Worm (Caenorhabditis elegans): ENCODE measurements around the gene ins-17.

The ins-17 gene

ce11 chrIII:4508064-4508905, 30.9 kb upstream of the ins-17 start, which contains the start of the genes cct-5 and F25F2.1 (continued):
- peak; percentile 9 for TF ChIP-seq fos-1 (tag; optimal IDR thresholded peaks at IDR 0.05)
- TF ChIP-seq ztf-11 (tag; optimal IDR thresholded peaks at IDR 0.05): no peak
- TF ChIP-seq grh-1 (GFP tag; IDR thresholded peaks at IDR 0.05): no peak
- TF ChIP-seq pax-3 (tag; optimal IDR thresholded peaks at IDR 0.05): no peak
- no peak for TF ChIP-seq pqm-1 (tag; optimal IDR thresholded peaks at IDR 0.05)
- no peak for TF ChIP-seq ces-1 (GFP tag; optimal IDR thresholded peaks at IDR 0.05)
- no peak for TF ChIP-seq unc-98 (GFP tag; IDR thresholded peaks at IDR 0.05)
- TF ChIP-seq zag-1 (tag; optimal IDR thresholded peaks at IDR 0.05): no peak
- TF ChIP-seq egl-13 (tag; optimal IDR thresholded peaks at IDR 0.05): peak; percentile 5
- TF ChIP-seq lin-14 (GFP tag; optimal IDR thresholded peaks at IDR 0.05): peak; percentile 64
- no peak for TF ChIP-seq vab-15 (tag; optimal IDR thresholded peaks at IDR 0.05)
- TF ChIP-seq rnt-1 (tag; optimal IDR thresholded peaks at IDR 0.05): peak; percentile 57
- no peak for TF ChIP-seq hlh-17 (GFP tag; optimal IDR thresholded peaks at IDR 0.05; ENCODE audit: borderline replicate concordance)
- TF ChIP-seq nhr-237 (tag; optimal IDR thresholded peaks at IDR 0.05): no peak
- peak; percentile 39 for TF ChIP-seq fkh-8 (tag; optimal IDR thresholded peaks at IDR 0.05)
- TF ChIP-seq lir-3 (tag; optimal IDR thresholded peaks at IDR 0.05; ENCODE audit: poor library complexity): no peak
- TF ChIP-seq aha-1 (tag; optimal IDR thresholded peaks at IDR 0.05): no peak
- TF ChIP-seq efl-1 (optimal IDR thresholded peaks at IDR 0.05): peak; percentile 58 to 80
- peak; percentile 89 to 98 for TF ChIP-seq efl-1 (GFP tag; optimal IDR thresholded peaks at IDR 0.05 in 1 of 2)
- no peak for TF ChIP-seq nhr-84 (tag; optimal IDR thresholded peaks at IDR 0.05)
- TF ChIP-seq C16A3.4 (tag; optimal IDR thresholded peaks at IDR 0.05): peak; percentile 64
- TF ChIP-seq fkh-4 (tag; optimal IDR thresholded peaks at IDR 0.05; ENCODE audit: borderline replicate concordance): no peak
- TF ChIP-seq hlh-4 (tag; optimal IDR thresholded peaks at IDR 0.05): no peak
- no peak for TF ChIP-seq egl-27 (tag; optimal IDR thresholded peaks at IDR 0.05)
- peak; percentile 82 for TF ChIP-seq nhr-85 (tag)
- TF ChIP-seq nhr-28 (tag; optimal IDR thresholded peaks at IDR 0.05): no peak
- TF ChIP-seq nhr-71 (tag; optimal IDR thresholded peaks at IDR 0.05): peak; percentile 64
- TF ChIP-seq ceh-88 (GFP tag; IDR thresholded peaks at IDR 0.05): no peak
- no peak for TF ChIP-seq tlp-1 (tag; optimal IDR thresholded peaks at IDR 0.05)
- no peak for TF ChIP-seq nhr-77 (tag; optimal IDR thresholded peaks at IDR 0.05)
- no peak for TF ChIP-seq ama-1 (optimal IDR thresholded peaks at IDR 0.05)
- TF ChIP-seq nhr-90 (tag; optimal IDR thresholded peaks at IDR 0.05; ENCODE audit: poor library complexity): peak; percentile 36
- no peak for TF ChIP-seq C34B4.2 (tag; optimal IDR thresholded peaks at IDR 0.05)
- peak; percentile 61 for TF ChIP-seq nhr-47 (tag; optimal IDR thresholded peaks at IDR 0.05)
- no peak for TF ChIP-seq Y116A8C.19 (tag; optimal IDR thresholded peaks at IDR 0.05; ENCODE audit: borderline replicate concordance)
- TF ChIP-seq aly-2 (tag; optimal IDR thresholded peaks at IDR 0.05): no peak
- TF ChIP-seq irx-1 (tag; optimal IDR thresholded peaks at IDR 0.05): no peak
- no peak for TF ChIP-seq ets-5 (GFP tag; IDR thresholded peaks at IDR 0.05)
- peak in 1 of 6 experiments; percentile 23 for TF ChIP-seq elt-3 (tag; optimal IDR thresholded peaks at IDR 0.05)
- peak; percentile 82 to 89 (median 84) for TF ChIP-seq dpl-1 (GFP tag; optimal IDR thresholded peaks at IDR 0.05)
- no peak for TF ChIP-seq mef-2 (tag; optimal IDR thresholded peaks at IDR 0.05)
- TF ChIP-seq ceh-63 (GFP tag; optimal IDR thresholded peaks at IDR 0.05): no peak
- TF ChIP-seq ceh-90 (tag; optimal IDR thresholded peaks at IDR 0.05): no peak
- TF ChIP-seq sox-4 (tag; optimal IDR thresholded peaks at IDR 0.05): no peak

Data from whole organism, L1 larva.